Fruit fly (Drosophila melanogaster) whole organism, embryonic: Measurements from ENCODE around the gene lap.
A peak's percentile ranks its signal among the peaks of the same experiment; 100 is the strongest.

Experiments used
- B-H2 ChIP-seq: fragments of 200-800 bp; sonication (Bioruptor generic); optimal IDR thresholded peaks from 2 replicates; lab custom pipeline; 2018; ENCODE audit warnings: missing biosample characterization, mild to moderate bottlenecking, missing genetic modification characterization
- Bgb ChIP-seq: fragments of 200-800 bp; sonication (Bioruptor generic); IDR thresholded peaks from 2 replicates; pipeline ENCODE4 v1.3.6; 2022; ENCODE audit warnings: missing biosample characterization, missing genetic modification characterization; ENCODE audit not compliant: partially characterized antibody
- CG10209 ChIP-seq: fragments of 200-800 bp; sonication (Bioruptor generic); optimal IDR thresholded peaks from 3 replicates; lab custom pipeline; 2017; ENCODE audit warnings: missing biosample characterization, mild to moderate bottlenecking, missing genetic modification characterization, missing genetic modification reagents
- CG10959 ChIP-seq: fragments of 200-800 bp; sonication (Bioruptor generic); IDR thresholded peaks from 2 replicates; pipeline ENCODE4 v1.3.6; 2022; ENCODE audit warnings: missing biosample characterization, missing genetic modification characterization
- CG12104 ChIP-seq: fragments of 200-800 bp; sonication (Bioruptor generic); optimal IDR thresholded peaks from 3 replicates; lab custom pipeline; 2016; ENCODE audit warnings: missing biosample characterization, missing genetic modification characterization
- CG12744 ChIP-seq: fragments of 200-800 bp; sonication (Bioruptor generic); optimal IDR thresholded peaks from 2 replicates; lab custom pipeline; 2016; ENCODE audit warnings: missing biosample characterization, missing genetic modification characterization
- CG12769 ChIP-seq: fragments of 200-800 bp; sonication (Bioruptor generic); optimal IDR thresholded peaks from 2 replicates; lab custom pipeline; 2019; ENCODE audit warnings: missing biosample characterization, mild to moderate bottlenecking, missing genetic modification characterization, moderate library complexity
- CG14014 ChIP-seq: fragments of 200-800 bp; sonication (Bioruptor generic); IDR thresholded peaks from 2 replicates; pipeline ENCODE4 v1.3.6; 2022; ENCODE audit warnings: missing biosample characterization, missing genetic modification characterization
- CG15514 ChIP-seq: fragments of 200-800 bp; sonication (Bioruptor generic); optimal IDR thresholded peaks from 3 replicates; lab custom pipeline; 2017; ENCODE audit warnings: missing biosample characterization, missing genetic modification characterization, mild to moderate bottlenecking, moderate library complexity, missing genetic modification reagents
- CG1602 ChIP-seq: fragments of 200-800 bp; sonication (Bioruptor generic); optimal IDR thresholded peaks from 3 replicates; lab custom pipeline; 2016; ENCODE audit warnings: missing biosample characterization, missing genetic modification characterization
- CG30403 ChIP-seq: fragments of 200-800 bp; sonication (Bioruptor generic); optimal IDR thresholded peaks from 3 replicates; lab custom pipeline; 2016; ENCODE audit warnings: missing biosample characterization, missing genetic modification characterization
- CG3163 ChIP-seq: fragments of 200-800 bp; sonication (Bioruptor generic); optimal IDR thresholded peaks from 3 replicates; lab custom pipeline; 2016; ENCODE audit warnings: missing biosample characterization, missing genetic modification characterization
- CG33557 ChIP-seq: fragments of 200-800 bp; sonication (Bioruptor generic); optimal IDR thresholded peaks from 2 replicates; lab custom pipeline; 2019; ENCODE audit warnings: missing biosample characterization, mild to moderate bottlenecking, missing genetic modification characterization, moderate library complexity
- CG6175 ChIP-seq: fragments of 200-800 bp; sonication (Bioruptor generic); IDR thresholded peaks from 3 replicates; pipeline ENCODE4 v1.3.6; 2022; ENCODE audit warnings: missing biosample characterization, missing genetic modification characterization
- CG6254 ChIP-seq: fragments of 200-800 bp; sonication (Bioruptor generic); optimal IDR thresholded peaks from 3 replicates; lab custom pipeline; 2017; ENCODE audit warnings: mild to moderate bottlenecking, missing biosample characterization, missing genetic modification reagents, missing genetic modification characterization
- CG6654 ChIP-seq: fragments of 200-800 bp; sonication (Bioruptor generic); optimal IDR thresholded peaks from 2 replicates; lab custom pipeline; 2017; ENCODE audit warnings: missing biosample characterization, mild to moderate bottlenecking, missing genetic modification characterization
- CG6765 ChIP-seq: fragments of 200-800 bp; sonication (Bioruptor generic); optimal IDR thresholded peaks from 3 replicates; lab custom pipeline; 2017; ENCODE audit warnings: missing biosample characterization, mild to moderate bottlenecking, missing genetic modification characterization
- CG6813 ChIP-seq: fragments of 200-800 bp; sonication (Bioruptor generic); optimal IDR thresholded peaks from 2 replicates; lab custom pipeline; 2017; ENCODE audit warnings: missing biosample characterization, missing genetic modification characterization, mild to moderate bottlenecking, moderate library complexity, missing genetic modification reagents
- CG7556 ChIP-seq: fragments of 200-800 bp; sonication (Bioruptor generic); optimal IDR thresholded peaks from 2 replicates; lab custom pipeline; 2017; ENCODE audit warnings: missing biosample characterization, mild to moderate bottlenecking, missing genetic modification characterization
- CG8359 ChIP-seq: fragments of 200-800 bp; sonication (Bioruptor generic); optimal IDR thresholded peaks from 2 replicates; lab custom pipeline; 2017; ENCODE audit warnings: missing biosample characterization, mild to moderate bottlenecking, missing genetic modification characterization, borderline replicate concordance
- CkIIα-i1 ChIP-seq: fragments of 200-800 bp; sonication (Bioruptor generic); IDR thresholded peaks from 2 replicates; pipeline ENCODE4 v1.3.6; 2022; ENCODE audit warnings: missing biosample characterization, missing genetic modification characterization
- Drgx ChIP-seq: fragments of 200-800 bp; sonication (Bioruptor generic); IDR thresholded peaks from 2 replicates; pipeline ENCODE4 v1.3.6; 2022; ENCODE audit warnings: missing biosample characterization, missing genetic modification characterization
- HLH3B ChIP-seq: fragments of 200-800 bp; sonication (Bioruptor generic); IDR thresholded peaks from 2 replicates; pipeline ENCODE4 v1.3.6; 2022; ENCODE audit warnings: missing biosample characterization, missing genetic modification characterization
- HLH54F ChIP-seq: fragments of 200-800 bp; sonication (Bioruptor generic); optimal IDR thresholded peaks from 3 replicates; lab custom pipeline; 2016; ENCODE audit warnings: missing biosample characterization, missing genetic modification characterization
- Lpt ChIP-seq: fragments of >200 bp; optimal IDR thresholded peaks from 2 replicates; lab custom pipeline; 2018; ENCODE audit warnings: missing biosample characterization, missing genetic modification characterization
- MBD-R2 ChIP-seq: fragments of 200-800 bp; sonication (Bioruptor generic); IDR thresholded peaks from 2 replicates; pipeline ENCODE4 v1.3.6; 2022; ENCODE audit warnings: missing biosample characterization, missing genetic modification characterization
- NFAT ChIP-seq: fragments of 200-800 bp; sonication (Bioruptor generic); IDR thresholded peaks from 2 replicates; pipeline ENCODE4 v1.3.6; 2022; ENCODE audit warnings: missing biosample characterization, missing genetic modification characterization
- Oaz ChIP-seq: fragments of 200-800 bp; sonication (Bioruptor generic); IDR thresholded peaks from 2 replicates; pipeline ENCODE4 v1.3.6; 2022; ENCODE audit warnings: missing biosample characterization, missing genetic modification characterization
- Oli ChIP-seq: fragments of 200-800 bp; sonication (Bioruptor generic); optimal IDR thresholded peaks from 2 replicates; lab custom pipeline; 2018; ENCODE audit warnings: missing biosample characterization, mild to moderate bottlenecking, missing genetic modification characterization, moderate library complexity
- Poxn ChIP-seq: fragments of 200-800 bp; sonication (Bioruptor generic); IDR thresholded peaks from 2 replicates; pipeline ENCODE4 v1.3.6; 2022; ENCODE audit warnings: missing biosample characterization, missing genetic modification characterization
- Ptx1 ChIP-seq: fragments of 200-800 bp; sonication (Bioruptor generic); IDR thresholded peaks from 2 replicates; pipeline ENCODE4 v1.3.6; 2022; ENCODE audit warnings: missing biosample characterization, missing genetic modification characterization
- al ChIP-seq: fragments of 200-800 bp; sonication (Bioruptor generic); IDR thresholded peaks from 2 replicates; pipeline ENCODE4 v1.3.6; 2022; ENCODE audit warnings: missing biosample characterization, missing genetic modification characterization
- bcd ChIP-seq: fragments of 200-800 bp; sonication (Bioruptor generic); optimal IDR thresholded peaks from 2 replicates; lab custom pipeline; 2017; ENCODE audit warnings: missing biosample characterization, mild to moderate bottlenecking, missing genetic modification characterization
- bsh ChIP-seq, 2 experiments: fragments of 200-800 bp; sonication (Bioruptor generic); optimal IDR thresholded peaks; 2 replicates each; lab custom pipeline; 2017 to 2018; ENCODE audit warnings: mild to moderate bottlenecking in 2 of 2, missing biosample characterization in 2 of 2, missing genetic modification characterization in 2 of 2, moderate library complexity in 1 of 2
- cato ChIP-seq: fragments of 200-800 bp; sonication (Bioruptor generic); optimal IDR thresholded peaks from 2 replicates; lab custom pipeline; 2016; ENCODE audit warnings: missing biosample characterization, missing genetic modification characterization, borderline replicate concordance
- chif ChIP-seq, 2 experiments: fragments of 200-800 bp; sonication (Bioruptor generic); optimal IDR thresholded peaks; 3 replicates each; lab custom pipeline; 2016; ENCODE audit warnings: missing biosample characterization in 2 of 2, missing genetic modification characterization in 2 of 2
- chm ChIP-seq: fragments of 200-800 bp; sonication (Bioruptor generic); IDR thresholded peaks from 2 replicates; pipeline ENCODE4 v1.3.6; 2022; ENCODE audit warnings: missing biosample characterization, missing genetic modification characterization
- dan ChIP-seq: fragments of 200-800 bp; sonication (Bioruptor generic); IDR thresholded peaks from 2 replicates; pipeline ENCODE4 v1.3.6; 2022; ENCODE audit warnings: missing biosample characterization, missing genetic modification characterization
- danr ChIP-seq: fragments of 200-800 bp; sonication (Bioruptor generic); IDR thresholded peaks from 2 replicates; pipeline ENCODE4 v1.3.6; 2022; ENCODE audit warnings: missing biosample characterization, missing genetic modification characterization
- dysf ChIP-seq: fragments of 200-800 bp; sonication (Bioruptor generic); IDR thresholded peaks from 3 replicates; pipeline ENCODE4 v1.3.6; 2022; ENCODE audit warnings: missing biosample characterization, missing genetic modification characterization
- fd96Cb ChIP-seq: fragments of 200-800 bp; sonication (Bioruptor generic); optimal IDR thresholded peaks from 2 replicates; lab custom pipeline; 2018; ENCODE audit warnings: missing biosample characterization, mild to moderate bottlenecking, missing genetic modification characterization, moderate library complexity
- hth ChIP-seq: fragments of >200 bp; optimal IDR thresholded peaks from 2 replicates; lab custom pipeline; 2017; ENCODE audit warnings: inconsistent platforms
- jigr1 ChIP-seq: fragments of 200-800 bp; sonication (Bioruptor generic); IDR thresholded peaks from 3 replicates; pipeline ENCODE4 v1.3.6; 2022; ENCODE audit warnings: missing biosample characterization, missing genetic modification characterization
- pb ChIP-seq: fragments of 200-800 bp; sonication (Bioruptor generic); optimal IDR thresholded peaks from 3 replicates; lab custom pipeline; 2016; ENCODE audit warnings: missing biosample characterization, missing genetic modification characterization
- rib ChIP-seq: fragments of 200-800 bp; sonication (Bioruptor generic); IDR thresholded peaks from 2 replicates; pipeline ENCODE4 v1.3.6; 2022; ENCODE audit warnings: missing biosample characterization, missing genetic modification characterization
- schlank ChIP-seq: fragments of 200-800 bp; sonication (Bioruptor generic); optimal IDR thresholded peaks from 2 replicates; lab custom pipeline; 2018; ENCODE audit warnings: missing biosample characterization, mild to moderate bottlenecking, missing genetic modification characterization
- stwl ChIP-seq: fragments of 200-800 bp; sonication (Bioruptor generic); optimal IDR thresholded peaks from 3 replicates; lab custom pipeline; 2018; ENCODE audit warnings: missing biosample characterization, mild to moderate bottlenecking, missing genetic modification characterization, moderate library complexity
- tna ChIP-seq: fragments of 200-800 bp; sonication (Bioruptor generic); IDR thresholded peaks from 2 replicates; pipeline ENCODE4 v1.3.6; 2022; ENCODE audit warnings: missing biosample characterization, missing genetic modification characterization; ENCODE audit not compliant: partially characterized antibody
- trh ChIP-seq: fragments of 200-800 bp; sonication (Bioruptor generic); optimal IDR thresholded peaks from 2 replicates; lab custom pipeline; 2016; ENCODE audit warnings: missing biosample characterization, missing genetic modification characterization
- zfh1 ChIP-seq: fragments of 200-800 bp; sonication (Bioruptor generic); IDR thresholded peaks from 3 replicates; pipeline ENCODE4 v1.3.6; 2022; ENCODE audit warnings: missing biosample characterization, missing genetic modification characterization

lap gene

DNA sequence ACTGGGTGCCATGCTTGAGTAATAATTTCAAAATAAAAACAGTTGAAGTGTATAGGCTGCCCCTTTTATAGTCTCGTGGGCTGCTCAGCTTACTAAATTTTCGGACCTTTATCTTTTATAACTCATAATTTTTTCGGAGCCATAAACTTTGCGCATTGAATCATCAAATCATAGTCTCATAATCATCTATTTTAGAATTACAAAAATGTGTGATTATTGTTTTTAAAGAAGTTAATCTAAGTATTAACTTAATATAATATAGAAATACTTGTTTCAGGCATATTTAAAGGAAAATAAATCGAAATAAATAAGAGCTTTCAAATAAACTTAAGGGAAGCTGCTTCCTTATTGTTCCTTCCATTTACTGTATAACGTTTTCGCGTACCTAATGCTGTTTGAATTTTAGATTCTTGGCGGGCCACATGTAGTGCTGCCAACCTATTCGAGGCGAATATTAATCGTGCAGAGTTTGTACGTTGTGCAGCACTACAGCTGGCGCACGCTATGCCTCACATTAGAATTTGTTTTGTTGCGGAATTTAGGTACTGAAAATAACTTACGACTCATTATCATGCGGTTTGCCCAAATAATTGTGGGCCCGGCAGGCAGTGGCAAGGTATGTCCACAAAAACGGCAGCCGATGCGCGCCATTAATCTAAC lies 42.4 kb upstream of the lap start, which contains the start of the genes CG14610 and CG2656 (continued):
- TF ChIP-seq pb (GFP tag; lab: Kevin White, UChicago): peak; percentile 77
- peak; percentile 47 for TF ChIP-seq schlank (tag; lab: Kevin White, UChicago)
- no peak for TF ChIP-seq CG8359
- no peak for TF ChIP-seq CG6175 (GFP tag; lab: Robert Waterston, UW)
- TF ChIP-seq CG3163 (GFP tag; lab: Kevin White, UChicago): peak; percentile 69
- TF ChIP-seq rib (GFP tag; lab: Robert Waterston, UW): peak; percentile 58; the same call in 1 of the 2 replicates
- no peak for TF ChIP-seq CG12104
- TF ChIP-seq MBD-R2 (GFP tag; lab: Robert Waterston, UW): peak; percentile 94
- TF ChIP-seq hth (lab: Kevin White, UChicago): no peak
- peak; percentile 49 for TF ChIP-seq CG12744 (GFP tag; lab: Kevin White, UChicago)
- TF ChIP-seq Drgx (GFP tag; lab: Robert Waterston, UW): peak; percentile 19; the same call in 1 of the 2 replicates
- TF ChIP-seq B-H2 (GFP tag; lab: Kevin White, UChicago): peak; percentile 80
- TF ChIP-seq Bgb: peak; percentile 77
- TF ChIP-seq chm (GFP tag; lab: Robert Waterston, UW): peak; percentile 47; the same call in 1 of the 2 replicates
- no peak for TF ChIP-seq jigr1
- peak; percentile 37 for TF ChIP-seq fd96Cb (tag; lab: Kevin White, UChicago)
- no peak for TF ChIP-seq Lpt (GFP tag; lab: Kevin White, UChicago)
- TF ChIP-seq tna (GFP tag; lab: Robert Waterston, UW): peak; percentile 19; the same call in 1 of the 2 replicates
- TF ChIP-seq Ptx1 (GFP tag; lab: Robert Waterston, UW): peak; percentile 75
- TF ChIP-seq CG12769: no peak
- TF ChIP-seq CG33557 (GFP tag; lab: Kevin White, UChicago): peak; percentile 25
- 0 out of 3 replicates have a peak, but pooled peaks have one; percentile 42 for TF ChIP-seq dysf (GFP tag; lab: Robert Waterston, UW)
- peak; percentile 80 for TF ChIP-seq CG1602
- peak; percentile 67 for TF ChIP-seq NFAT (GFP tag; lab: Robert Waterston, UW)
- TF ChIP-seq CG6254: no peak
- TF ChIP-seq chif (GFP tag; optimal IDR thresholded peaks at IDR 0.05; lab: Kevin White, UChicago): peak; percentile 67 to 85
- TF ChIP-seq CG15514 (GFP tag; lab: Kevin White, UChicago): peak; percentile 82
- peak; percentile 90 for TF ChIP-seq stwl (tag; lab: Kevin White, UChicago)
- no peak for TF ChIP-seq CkIIα-i1 (GFP tag; lab: Robert Waterston, UW)
- TF ChIP-seq bsh (GFP tag; optimal IDR thresholded peaks at IDR 0.05; lab: Kevin White, UChicago): peak in 1 of 2 experiments; percentile 63
- TF ChIP-seq cato (GFP tag; lab: Kevin White, UChicago): peak; percentile 54
- TF ChIP-seq Oaz (GFP tag; lab: Robert Waterston, UW): no peak
- peak; percentile 34; the same call in 1 of the 2 replicates for TF ChIP-seq CG10959 (GFP tag; lab: Robert Waterston, UW)
- peak; percentile 40; the same call in 1 of the 2 replicates for TF ChIP-seq CG14014
- TF ChIP-seq Oli: peak; percentile 36
- TF ChIP-seq CG6813: no peak
- TF ChIP-seq Poxn: no peak
- TF ChIP-seq HLH3B (GFP tag; lab: Robert Waterston, UW): 0 out of 2 replicates have a peak, but pooled peaks have one; percentile 38
- TF ChIP-seq al: no peak
- TF ChIP-seq danr: no peak
- TF ChIP-seq CG6765 (GFP tag; lab: Kevin White, UChicago): peak; percentile 6
- peak; percentile 90 for TF ChIP-seq HLH54F (GFP tag; lab: Kevin White, UChicago)
- TF ChIP-seq zfh1 (GFP tag; lab: Robert Waterston, UW): peak; percentile 88
- TF ChIP-seq CG10209 (GFP tag; lab: Kevin White, UChicago): peak; percentile 60
- TF ChIP-seq trh: no peak
- TF ChIP-seq CG6654 (GFP tag; lab: Kevin White, UChicago): no peak
- no peak for TF ChIP-seq dan (GFP tag; lab: Robert Waterston, UW)
- TF ChIP-seq bcd (GFP tag; lab: Kevin White, UChicago): peak; percentile 68
- TF ChIP-seq CG30403: peak; percentile 87
- TF ChIP-seq CG7556 (GFP tag; lab: Kevin White, UChicago): peak; percentile 52
